Worm (Caenorhabditis elegans): ENCODE measurements around the gene trpl-2.

- TF ChIP-seq tbx-2 (tag; optimal IDR thresholded peaks at IDR 0.05): no peak
- TF ChIP-seq unc-39 (tag; optimal IDR thresholded peaks at IDR 0.05): no peak
These were observed 30.8 kb downstream of the trpl-2 start, which contains the start of gene sars-2 for ce11 chrIV:4357296-4357695.
